Fruit fly (Drosophila melanogaster) whole organism: ENCODE data around the gene AsnRS.

Experiments used
- CG8478 ChIP-seq: fragments of >200 bp; optimal IDR thresholded peaks from 2 replicates; lab custom pipeline; 2018; ENCODE audit warnings: inconsistent platforms
- pan ChIP-seq: fragments of >200 bp; optimal IDR thresholded peaks from 2 replicates; lab custom pipeline; 2017
- psq ChIP-seq: fragments of >200 bp; optimal IDR thresholded peaks from 2 replicates; lab custom pipeline; 2017
- usp ChIP-seq: fragments of >200 bp; optimal IDR thresholded peaks from 2 replicates; lab custom pipeline; 2017; ENCODE audit warnings: missing biosample characterization, missing genetic modification characterization, mixed read lengths

DNA sequence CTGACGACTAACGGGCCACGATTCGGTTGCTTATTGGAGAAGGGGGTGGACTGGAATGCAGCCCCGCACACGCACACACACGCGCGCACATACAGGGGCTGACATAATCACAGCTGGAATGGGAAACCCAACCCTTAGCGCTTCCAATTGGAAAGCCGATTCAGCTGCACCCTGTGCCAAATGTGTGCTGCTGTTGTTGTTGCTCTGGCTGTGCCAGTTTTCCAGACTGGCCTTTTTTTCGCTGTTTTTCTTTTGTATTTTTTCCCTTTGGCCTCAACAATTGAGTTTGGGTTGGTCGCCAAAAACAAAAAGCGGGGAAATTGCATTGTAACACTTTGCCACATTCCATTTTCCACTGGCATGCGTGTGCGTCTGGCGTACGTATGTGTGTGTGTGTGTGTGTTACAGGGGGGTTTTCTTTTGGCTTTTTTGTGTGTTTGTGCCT, 48.4 kb downstream of the AsnRS start:
- TF ChIP-seq pan (lab: Kevin White, UChicago) (no peak), usp (GFP tag; lab: Kevin White, UChicago) (no peak), psq (lab: Kevin White, UChicago) (no peak), CG8478 (no peak)
